Fruit fly (Drosophila melanogaster): Measurements from ENCODE around the gene AstA-R1.

The AstA-R1 gene

DNA sequence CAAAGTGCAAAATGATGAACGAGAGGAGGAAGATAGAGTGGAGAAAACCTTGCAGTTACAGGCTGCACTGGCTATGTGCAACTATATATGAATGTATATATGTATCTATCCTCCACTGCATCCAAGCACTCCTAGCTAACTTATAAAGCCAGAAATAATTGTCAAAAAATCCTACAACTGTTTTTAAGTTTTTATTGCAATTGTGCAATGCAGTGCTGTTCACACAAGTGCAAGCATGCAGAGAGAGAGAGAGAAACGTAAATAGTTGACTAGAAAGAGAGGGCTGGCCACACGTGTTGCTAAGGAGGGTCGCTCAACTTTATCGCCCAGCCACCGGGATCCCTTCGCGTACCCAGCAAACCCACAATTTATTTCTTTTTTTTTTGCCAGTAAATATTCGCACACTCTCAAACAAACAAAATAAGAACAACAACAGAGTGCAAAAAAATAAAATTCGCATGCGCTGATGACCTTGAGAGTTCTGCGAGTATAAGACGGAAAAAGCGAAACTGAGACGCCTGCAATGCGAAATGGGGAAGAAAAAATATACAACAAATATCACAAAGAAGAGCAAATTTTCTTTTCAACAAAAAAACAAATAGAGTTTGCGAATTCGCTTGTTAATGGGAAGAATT is 99.5 kb downstream of the AstA-R1 start (continued):
- TF ChIP-seq CG31627 (GFP tag; optimal IDR thresholded peaks at IDR 0.05) (peak; percentile 56), Eip78C (GFP tag) (peak; percentile 91), CG10669 (GFP tag; optimal IDR thresholded peaks at IDR 0.05) (peak; percentile 81), Sox14 (GFP tag; optimal IDR thresholded peaks at IDR 0.05) (peak; percentile 77), lz (GFP tag; optimal IDR thresholded peaks at IDR 0.05) (peak; percentile 46), fd85E (GFP tag; optimal IDR thresholded peaks at IDR 0.05) (no peak), salr (GFP tag; optimal IDR thresholded peaks at IDR 0.05) (peak; percentile 62 to 71), Sox15 (GFP tag; optimal IDR thresholded peaks at IDR 0.05) (peak; percentile 56), Ets21C (GFP tag; optimal IDR thresholded peaks at IDR 0.05) (peak; percentile 29), Ets96B (tag; optimal IDR thresholded peaks at IDR 0.05) (peak; percentile 77), Hr4 (GFP tag; optimal IDR thresholded peaks at IDR 0.05) (peak; percentile 83), Sox102F (GFP tag; optimal IDR thresholded peaks at IDR 0.05) (peak; percentile 20), eg (GFP tag; IDR thresholded peaks at IDR 0.05) (peak; percentile 89), CG6276 (GFP tag; optimal IDR thresholded peaks at IDR 0.05) (peak; percentile 58), cyc (GFP tag; optimal IDR thresholded peaks at IDR 0.05) (peak; percentile 54)

DNA sequence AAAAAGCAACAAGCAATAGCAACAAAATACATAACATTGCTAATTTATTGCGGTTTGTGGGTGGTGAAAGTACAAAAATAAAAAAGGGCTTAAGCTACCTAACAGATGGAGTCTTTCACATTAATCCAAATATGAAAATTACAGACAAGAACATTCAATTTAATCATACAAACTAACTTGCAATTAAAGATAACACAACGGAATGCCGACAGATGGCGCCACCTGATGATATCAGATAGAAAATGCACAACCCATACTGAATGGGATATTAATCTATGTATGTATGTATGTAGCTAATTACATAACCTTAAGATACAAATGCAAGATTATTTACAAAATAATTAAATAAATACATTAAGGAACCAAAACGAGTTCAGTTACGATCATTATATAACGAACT is 100.5 kb downstream of the AstA-R1 start:
- TF ChIP-seq CG16779 (tag; optimal IDR thresholded peaks at IDR 0.05) (no peak), CG10631 (GFP tag; optimal IDR thresholded peaks at IDR 0.05) (no peak), CG8119 (GFP tag; IDR thresholded peaks at IDR 0.05) (no peak), Ets96B (tag; optimal IDR thresholded peaks at IDR 0.05) (no peak), esn (GFP tag; optimal IDR thresholded peaks at IDR 0.05) (no peak), CG34406 (GFP tag; optimal IDR thresholded peaks at IDR 0.05) (no peak), Lpt (GFP tag; optimal IDR thresholded peaks at IDR 0.05) (no peak), CG11762 (GFP tag; optimal IDR thresholded peaks at IDR 0.05; ENCODE audit: insufficient read depth) (no peak), CG1621 (tag; optimal IDR thresholded peaks at IDR 0.05) (no peak), lz (GFP tag; optimal IDR thresholded peaks at IDR 0.05) (no peak), cyc (GFP tag; optimal IDR thresholded peaks at IDR 0.05) (no peak), Eip93F (GFP tag; optimal IDR thresholded peaks at IDR 0.05) (no peak), topi (GFP tag; optimal IDR thresholded peaks at IDR 0.05) (no peak), CG6276 (GFP tag; optimal IDR thresholded peaks at IDR 0.05) (no peak), CG4318 (GFP tag; optimal IDR thresholded peaks at IDR 0.05) (no peak), Sox15 (GFP tag; optimal IDR thresholded peaks at IDR 0.05) (no peak), CG3032 (tag; optimal IDR thresholded peaks at IDR 0.05) (no peak), dac (GFP tag; optimal IDR thresholded peaks at IDR 0.05) (no peak), Ets21C (GFP tag; optimal IDR thresholded peaks at IDR 0.05) (no peak), Hr4 (GFP tag; optimal IDR thresholded peaks at IDR 0.05) (no peak)

DNA sequence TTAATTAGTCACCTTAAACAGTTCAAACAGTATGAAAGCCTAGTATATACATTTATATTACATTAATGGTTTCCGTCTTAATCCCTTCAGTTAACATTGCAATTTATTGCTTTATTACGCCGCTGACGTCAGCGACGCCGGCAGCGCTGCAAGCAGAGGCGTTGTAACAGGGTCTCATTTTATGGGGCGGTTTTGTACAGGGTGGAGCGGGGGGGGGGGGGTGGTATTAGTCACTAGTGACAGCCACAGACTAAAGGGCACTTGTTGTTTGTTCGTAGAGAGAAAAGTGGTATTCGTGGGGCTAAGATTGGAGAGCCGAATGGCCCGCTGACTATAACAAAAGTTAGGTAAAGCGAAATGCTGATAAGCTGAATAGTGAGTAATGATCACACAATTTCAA is 101.2 kb downstream of the AstA-R1 start:
- TF ChIP-seq Eip78C (GFP tag) (peak; percentile 49), CG1621 (tag; optimal IDR thresholded peaks at IDR 0.05) (no peak), CG11294 (GFP tag; IDR thresholded peaks at IDR 0.05) (no peak), CG16779 (tag; optimal IDR thresholded peaks at IDR 0.05) (peak; percentile 19), fkh (GFP tag; optimal IDR thresholded peaks at IDR 0.05) (peak; percentile 28), ss (GFP tag; optimal IDR thresholded peaks at IDR 0.05) (peak in 1 of 2 experiments; percentile 45), CG6854 (GFP tag; optimal IDR thresholded peaks at IDR 0.05) (peak; percentile 3)

DNA sequence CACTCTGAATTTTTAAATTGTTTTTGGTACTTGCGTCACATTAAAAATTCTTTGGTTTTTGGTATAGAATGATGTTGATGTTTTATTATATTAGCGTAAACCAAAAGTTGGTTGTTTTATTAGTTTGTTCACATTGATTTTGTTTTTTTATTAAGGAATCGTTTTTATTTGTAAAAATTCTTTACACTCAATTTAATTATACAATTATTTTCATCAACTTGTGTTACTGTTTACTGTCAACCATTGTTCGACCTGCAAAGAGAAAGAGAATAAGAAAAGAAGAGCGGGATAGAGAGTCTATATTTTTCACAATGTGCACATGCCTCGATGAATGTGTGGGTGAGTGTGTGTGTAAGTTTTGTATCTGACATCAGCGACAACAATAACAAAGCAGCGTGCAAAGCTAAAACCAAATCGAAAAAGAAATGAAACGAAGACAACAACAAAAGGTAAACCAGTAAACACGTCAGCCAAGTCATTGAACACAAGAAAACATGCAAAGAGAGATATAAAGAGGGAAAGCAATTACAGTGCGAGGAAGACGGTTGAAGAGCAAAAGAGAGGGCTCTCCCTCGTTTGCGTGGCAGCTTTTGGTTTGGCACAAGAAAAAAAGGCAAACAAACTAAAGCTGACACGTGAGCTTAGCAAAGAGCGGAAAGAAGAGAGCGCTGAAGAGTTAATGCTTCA is 102.3 kb downstream of the AstA-R1 start:
- TF ChIP-seq Sox15 (GFP tag; optimal IDR thresholded peaks at IDR 0.05) (no peak), Hr39 (GFP tag; optimal IDR thresholded peaks at IDR 0.05) (no peak), Gug (GFP tag; IDR thresholded peaks at IDR 0.05) (no peak), CG16779 (tag; optimal IDR thresholded peaks at IDR 0.05) (peak; percentile 28), eg (GFP tag; IDR thresholded peaks at IDR 0.05) (peak; percentile 59; the same call in 2 of the 3 replicates), fd85E (GFP tag; optimal IDR thresholded peaks at IDR 0.05) (no peak), cyc (GFP tag; optimal IDR thresholded peaks at IDR 0.05) (no peak), CG4318 (GFP tag; optimal IDR thresholded peaks at IDR 0.05) (no peak), svp (GFP tag) (peak; percentile 75), CG6163 (GFP tag; IDR thresholded peaks at IDR 0.05) (peak; percentile 84), spab (GFP tag; optimal IDR thresholded peaks at IDR 0.05) (peak; percentile 41), CG6792 (GFP tag; optimal IDR thresholded peaks at IDR 0.05) (peak; percentile 9), fkh (GFP tag; optimal IDR thresholded peaks at IDR 0.05) (peak; percentile 3), CG3032 (tag; optimal IDR thresholded peaks at IDR 0.05) (peak; percentile 17), Ets21C (GFP tag; optimal IDR thresholded peaks at IDR 0.05) (no peak), achi (GFP tag; optimal IDR thresholded peaks at IDR 0.05) (peak; percentile 20), acj6 (GFP tag; optimal IDR thresholded peaks at IDR 0.05) (no peak), Hr38 (GFP tag; optimal IDR thresholded peaks at IDR 0.05) (no peak), Sox102F (GFP tag; optimal IDR thresholded peaks at IDR 0.05) (peak; percentile 32), salr (GFP tag; optimal IDR thresholded peaks at IDR 0.05) (no peak), CG11902 (GFP tag; optimal IDR thresholded peaks at IDR 0.05) (no peak), lz (GFP tag; optimal IDR thresholded peaks at IDR 0.05) (no peak), Eip93F (GFP tag; optimal IDR thresholded peaks at IDR 0.05) (no peak)

Measured in whole organism, prepupa.